Worm (Caenorhabditis elegans) whole organism, L4 larva: ENCODE data around the gene hecw-1.

Experiments used
- F37D6.2 ChIP-seq: sonication (generic microtip); optimal IDR thresholded peaks from 2 replicates; lab custom pipeline; 2016; ENCODE audit warnings: mild to moderate bottlenecking, missing genetic modification characterization, missing compliant biosample characterization
- aly-2 ChIP-seq: sonication (generic microtip); optimal IDR thresholded peaks from 2 replicates; lab custom pipeline; 2018; ENCODE audit warnings: missing biosample characterization, missing genetic modification characterization
- ama-1 ChIP-seq: fragments of 150-350 bp; optimal IDR thresholded peaks from 2 replicates; lab custom pipeline; 2014; ENCODE audit warnings: inconsistent platforms, mixed read lengths
- jun-1 ChIP-seq: fragments of 150-350 bp; optimal IDR thresholded peaks from 2 replicates; lab custom pipeline; 2014; ENCODE audit warnings: missing biosample characterization, missing genetic modification reagents, missing genetic modification characterization
- unc-39 ChIP-seq: sonication (generic microtip); optimal IDR thresholded peaks from 2 replicates; lab custom pipeline; 2017; ENCODE audit warnings: missing biosample characterization, missing genetic modification characterization
- zag-1 ChIP-seq: fragments of 150-350 bp; optimal IDR thresholded peaks from 2 replicates; lab custom pipeline; 2014; ENCODE audit warnings: missing biosample characterization, missing genetic modification characterization

DNA sequence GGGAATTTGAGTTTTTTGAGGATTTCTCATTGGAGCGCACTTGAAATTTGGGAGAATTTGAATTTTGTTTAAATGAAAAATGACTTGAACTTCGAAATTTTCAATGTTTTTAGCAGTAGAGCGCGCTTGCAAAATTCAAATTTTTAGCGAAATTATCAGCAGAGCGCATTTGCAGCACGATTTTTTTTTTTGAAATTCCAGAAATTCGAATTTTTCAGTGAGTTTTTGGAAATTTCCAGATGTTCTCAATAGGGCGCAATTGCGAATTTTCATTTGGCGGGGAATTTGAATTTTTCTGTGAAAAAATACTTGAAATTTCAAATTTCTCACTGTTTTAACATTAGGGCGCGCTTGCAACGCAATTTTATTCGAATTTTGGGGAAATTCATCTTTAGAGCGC is 58.0 kb downstream of the hecw-1 start:
- no peak for TF ChIP-seq jun-1 (tag; lab: Kevin White, UChicago)
- TF ChIP-seq ama-1 (lab: Kevin White, UChicago) = no peak
- TF ChIP-seq zag-1 = no peak
- no peak for TF ChIP-seq F37D6.2 (tag; lab: Kevin White, UChicago)
- TF ChIP-seq aly-2 (tag; lab: Kevin White, UChicago) = no peak
- no peak for TF ChIP-seq unc-39
